Worm (Caenorhabditis elegans): ENCODE data around the gene lev-9.

The lev-9 gene

ce11 chrX:6250272-6250752, 41.2 kb downstream of the lev-9 start (continued):
- no peak for TF ChIP-seq nhr-28 (tag; optimal IDR thresholded peaks at IDR 0.05)
- TF ChIP-seq ceh-82 (tag; optimal IDR thresholded peaks at IDR 0.05) = peak; percentile 47 to 54 (median 49)
- no peak for TF ChIP-seq irx-1 (tag; optimal IDR thresholded peaks at IDR 0.05)
- TF ChIP-seq swsn-7 (tag; optimal IDR thresholded peaks at IDR 0.05) = peak; percentile 56
- TF ChIP-seq hlh-17 (GFP tag; optimal IDR thresholded peaks at IDR 0.05; ENCODE audit: borderline replicate concordance) = no peak
- TF ChIP-seq tbx-2 (tag; optimal IDR thresholded peaks at IDR 0.05) = peak; percentile 68
- peak; percentile 51 for TF ChIP-seq nhr-19 (GFP tag; conservative IDR thresholded peaks at IDR 0.05)
- no peak for TF ChIP-seq fos-1 (tag; optimal IDR thresholded peaks at IDR 0.05)
- TF ChIP-seq aly-2 (tag; optimal IDR thresholded peaks at IDR 0.05) = no peak
- no peak for TF ChIP-seq sox-4 (tag; optimal IDR thresholded peaks at IDR 0.05)
- TF ChIP-seq egl-13 (tag; optimal IDR thresholded peaks at IDR 0.05) = no peak
- TF ChIP-seq lsy-2 (tag; optimal IDR thresholded peaks at IDR 0.05) = peak; percentile 11 to 47
- no peak for TF ChIP-seq unc-98 (GFP tag; IDR thresholded peaks at IDR 0.05)
- no peak for TF ChIP-seq F16B12.6 (tag; optimal IDR thresholded peaks at IDR 0.05)

DNA sequence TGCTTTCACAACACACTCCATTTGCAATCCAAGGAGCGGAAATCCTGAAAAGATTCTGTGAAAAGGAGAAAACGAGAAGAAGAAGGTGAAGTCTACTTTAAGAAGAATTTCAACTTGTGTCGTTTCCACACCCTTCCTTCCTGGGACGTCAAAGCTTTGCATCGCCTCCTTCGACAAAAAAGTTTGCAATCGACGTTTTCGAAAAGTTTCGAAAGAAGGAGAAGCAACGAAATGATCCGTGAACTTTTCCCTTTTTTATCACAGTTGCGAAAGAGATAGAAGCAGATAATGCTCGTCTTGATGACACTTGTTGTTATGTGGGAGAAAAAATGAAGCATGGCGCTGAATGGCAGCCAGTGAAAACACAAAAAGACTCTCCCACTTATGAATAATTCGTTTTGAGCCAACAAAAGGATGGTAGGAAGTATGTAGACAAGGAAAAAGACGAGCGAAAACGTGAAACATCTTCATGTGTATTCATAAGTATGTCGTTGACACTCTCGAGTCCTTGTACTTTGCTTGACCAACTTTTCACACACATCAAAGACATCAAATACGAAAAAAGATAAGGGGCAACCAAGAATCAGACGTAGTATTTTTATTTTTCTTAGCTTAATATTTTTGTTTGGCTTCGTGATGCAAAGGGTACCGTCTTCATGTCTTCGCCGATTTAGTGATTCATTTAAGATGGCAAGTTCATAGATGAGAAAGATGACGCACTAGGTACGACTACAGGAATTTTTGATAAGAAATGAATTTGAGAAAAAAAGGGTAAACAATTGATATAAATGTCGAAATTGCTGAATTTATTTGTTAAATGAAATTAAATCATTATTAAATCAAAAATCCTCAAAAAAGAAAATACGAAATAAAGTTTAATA, 42.5 kb downstream of the lev-9 start:
- TF ChIP-seq elt-2 (tag; optimal IDR thresholded peaks at IDR 0.05) (peak; percentile 37), nhr-19 (GFP tag; conservative IDR thresholded peaks at IDR 0.05) (no peak), Y116A8C.19 (tag; optimal IDR thresholded peaks at IDR 0.05; ENCODE audit: borderline replicate concordance) (no peak), sup-37 (GFP tag; optimal IDR thresholded peaks at IDR 0.05) (no peak), xbp-1 (tag; optimal IDR thresholded peaks at IDR 0.05) (peak; percentile 0), nhr-20 (tag; optimal IDR thresholded peaks at IDR 0.05) (peak; percentile 3), nhr-85 (tag) (peak; percentile 37), ces-1 (GFP tag; optimal IDR thresholded peaks at IDR 0.05) (no peak), mdl-1 (tag; optimal IDR thresholded peaks at IDR 0.05) (no peak), ceh-90 (tag; optimal IDR thresholded peaks at IDR 0.05) (no peak), tlp-1 (tag; optimal IDR thresholded peaks at IDR 0.05) (no peak), snu-23 (GFP tag; optimal IDR thresholded peaks at IDR 0.05) (no peak), ets-5 (GFP tag; IDR thresholded peaks at IDR 0.05) (no peak), blmp-1 (tag; optimal IDR thresholded peaks at IDR 0.05) (peak; percentile 9), efl-1 (optimal IDR thresholded peaks at IDR 0.05) (no peak), efl-1 (GFP tag; optimal IDR thresholded peaks at IDR 0.05 in 1 of 2) (peak in 1 of 2 experiments; percentile 43), fkh-8 (tag; optimal IDR thresholded peaks at IDR 0.05) (peak; percentile 36), ama-1 (optimal IDR thresholded peaks at IDR 0.05) (no peak), fkh-10 (GFP tag; optimal IDR thresholded peaks at IDR 0.05) (peak; percentile 66), unc-86 (tag; optimal IDR thresholded peaks at IDR 0.05) (peak; percentile 61), pag-3 (tag; optimal IDR thresholded peaks at IDR 0.05; ENCODE audit: borderline replicate concordance, insufficient read depth) (peak; percentile 28), lin-14 (GFP tag; optimal IDR thresholded peaks at IDR 0.05) (peak; percentile 77), nhr-71 (tag; optimal IDR thresholded peaks at IDR 0.05) (peak; percentile 38), fos-1 (tag; optimal IDR thresholded peaks at IDR 0.05) (no peak), aha-1 (tag; optimal IDR thresholded peaks at IDR 0.05) (no peak), rnt-1 (tag; optimal IDR thresholded peaks at IDR 0.05) (peak; percentile 55), isw-1 (GFP tag; IDR thresholded peaks at IDR 0.05) (peak; percentile 14; the same call in 1 of the 2 replicates), mep-1 (tag; optimal IDR thresholded peaks at IDR 0.05) (peak; percentile 17), unc-130 (tag; optimal IDR thresholded peaks at IDR 0.05) (no peak), lir-3 (tag; optimal IDR thresholded peaks at IDR 0.05; ENCODE audit: poor library complexity) (no peak), zag-1 (tag; optimal IDR thresholded peaks at IDR 0.05) (no peak)

All from whole organism, L1 larva.